Fruit fly (Drosophila melanogaster): ENCODE data around the gene Hsc70-4.
A peak's percentile ranks its signal among the peaks of the same experiment; 100 is the strongest.

The Hsc70-4 gene

DNA sequence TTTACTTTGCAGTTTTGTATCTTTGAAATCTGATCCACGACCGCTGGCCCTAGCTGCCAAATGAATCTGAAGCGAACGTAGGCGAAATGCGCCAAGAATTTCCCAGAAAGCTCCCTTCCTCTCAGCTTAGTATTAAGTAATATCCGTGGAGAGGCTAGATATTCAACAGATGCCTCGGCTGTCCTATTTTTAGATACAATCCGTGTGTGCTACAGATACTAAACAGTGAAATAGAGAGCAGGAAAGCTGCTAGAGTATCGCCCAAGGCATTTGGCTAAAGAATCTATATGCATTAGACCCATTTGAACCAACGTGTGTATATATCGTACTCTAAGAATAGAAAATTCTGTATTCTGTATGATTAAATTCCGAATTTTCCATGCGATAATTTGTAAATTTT is 39.8 kb downstream of the Hsc70-4 start:
- TF ChIP-seq D19A (tag; optimal IDR thresholded peaks at IDR 0.05) (peak; percentile 18), CG32772 (GFP tag; IDR thresholded peaks at IDR 0.05) (0 out of 2 replicates have a peak, but pooled peaks have one; percentile 17), Dad (GFP tag; optimal IDR thresholded peaks at IDR 0.05) (no peak), Med (GFP tag) (peak; percentile 23), lilli (GFP tag; optimal IDR thresholded peaks at IDR 0.05) (peak; percentile 18), kah (GFP tag; optimal IDR thresholded peaks at IDR 0.05) (peak; percentile 69), CG12236 (GFP tag; optimal IDR thresholded peaks at IDR 0.05) (no peak), sd (tag; optimal IDR thresholded peaks at IDR 0.05) (peak; percentile 57)

DNA sequence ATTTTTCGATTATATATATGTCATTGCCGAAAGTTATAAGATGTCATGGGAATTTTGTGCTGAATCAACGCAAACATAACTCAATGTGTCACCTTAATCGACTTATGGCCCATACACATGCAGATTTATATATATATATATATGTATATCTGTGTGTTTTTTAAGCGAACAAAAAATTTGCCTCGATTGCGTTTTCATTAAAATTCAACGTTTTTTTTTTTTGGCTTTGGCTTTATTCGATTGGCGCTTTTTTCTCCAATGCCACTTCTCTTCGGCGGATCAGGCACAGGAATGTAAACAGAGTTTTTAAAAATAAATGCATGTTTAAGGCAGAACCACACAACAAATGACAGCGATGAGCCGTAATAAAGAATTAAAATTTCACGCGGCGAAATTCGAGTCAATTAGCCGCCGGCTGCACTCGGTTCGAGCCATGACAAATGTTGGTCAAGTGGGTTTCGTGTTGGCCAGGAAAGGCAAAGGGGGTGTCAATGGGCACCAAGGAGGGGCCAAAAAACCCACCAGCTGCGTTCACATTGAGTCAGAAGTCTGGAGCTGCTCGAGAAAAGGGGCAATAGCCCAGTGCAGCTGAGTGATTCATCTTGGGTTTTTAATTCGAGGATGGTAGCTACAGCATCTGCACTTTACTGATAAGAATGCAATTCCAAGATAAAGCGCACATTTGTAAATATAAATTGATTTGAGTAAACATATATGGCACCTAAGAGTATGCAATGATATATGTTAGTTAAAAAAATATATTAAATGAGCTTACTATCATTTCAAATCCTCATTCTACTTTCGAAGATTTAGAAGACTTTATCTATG is 40.7 kb downstream of the Hsc70-4 start:
- TF ChIP-seq C15 (GFP tag; IDR thresholded peaks at IDR 0.05) = 0 out of 3 replicates have a peak, but pooled peaks have one; percentile 19
- TF ChIP-seq CG17359 (tag; optimal IDR thresholded peaks at IDR 0.05) = no peak
- TF ChIP-seq Dbx (GFP tag; IDR thresholded peaks at IDR 0.05) = 0 out of 3 replicates have a peak, but pooled peaks have one; percentile 22

DNA sequence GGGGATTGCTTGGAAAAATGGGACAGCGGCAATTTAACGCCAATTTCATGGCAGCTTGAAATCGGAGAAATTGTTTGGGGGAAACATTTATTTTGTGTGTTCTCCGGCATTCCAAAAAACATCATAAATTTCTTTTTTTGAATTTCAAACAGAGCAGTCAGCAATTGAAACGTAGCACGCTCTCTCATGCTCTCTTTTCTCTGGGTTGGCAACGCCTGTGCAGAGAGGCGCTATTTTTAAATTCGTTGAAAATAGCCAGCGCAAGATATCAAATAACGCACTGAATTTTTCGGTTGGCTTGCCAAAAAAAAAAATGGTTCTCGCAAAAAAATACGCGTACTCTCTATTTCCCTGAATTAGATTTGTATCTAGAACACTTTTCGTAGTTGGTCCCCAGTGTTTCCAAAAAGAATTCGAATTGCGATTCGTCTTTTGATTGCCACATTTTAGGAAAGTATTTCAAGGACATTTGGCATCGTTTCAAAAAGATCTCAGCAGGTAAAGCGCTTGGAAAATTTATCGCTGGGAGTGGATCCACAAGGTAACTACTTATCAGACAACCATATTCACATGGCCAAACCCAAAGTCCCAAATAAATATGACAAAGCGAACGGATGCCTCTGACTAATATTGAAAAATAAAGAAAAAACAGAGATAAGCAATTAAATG is 43.7 kb downstream of the Hsc70-4 start:
- TF ChIP-seq dati (GFP tag; IDR thresholded peaks at IDR 0.05) (no peak), Hr78 (GFP tag; optimal IDR thresholded peaks at IDR 0.05) (no peak), CG3163 (GFP tag; optimal IDR thresholded peaks at IDR 0.05) (no peak), CG2116 (GFP tag; optimal IDR thresholded peaks at IDR 0.05) (peak; percentile 12), CTCF (GFP tag; optimal IDR thresholded peaks at IDR 0.05) (peak; percentile 42), gfzf (GFP tag; optimal IDR thresholded peaks at IDR 0.05) (peak; percentile 53), CG13624 (GFP tag; optimal IDR thresholded peaks at IDR 0.05) (peak; percentile 3), gsb-n (tag; optimal IDR thresholded peaks at IDR 0.05) (no peak), BEAF-32 (GFP tag; optimal IDR thresholded peaks at IDR 0.05) (peak; percentile 10), zen (tag; optimal IDR thresholded peaks at IDR 0.05) (peak; percentile 16), CG33213 (GFP tag; optimal IDR thresholded peaks at IDR 0.05) (peak; percentile 30), p53 (GFP tag; optimal IDR thresholded peaks at IDR 0.05) (peak; percentile 13), CG3838 (GFP tag; optimal IDR thresholded peaks at IDR 0.05) (no peak), CoRest (tag; optimal IDR thresholded peaks at IDR 0.05) (peak; percentile 15), stc (GFP tag; IDR thresholded peaks at IDR 0.05) (no peak), Elba2 (GFP tag; optimal IDR thresholded peaks at IDR 0.05) (no peak), CG34376 (GFP tag; optimal IDR thresholded peaks at IDR 0.05) (peak; percentile 78), CG18262 (tag; optimal IDR thresholded peaks at IDR 0.05) (no peak), sd (tag; optimal IDR thresholded peaks at IDR 0.05) (peak; percentile 84), CG17912 (GFP tag; optimal IDR thresholded peaks at IDR 0.05) (peak; percentile 35), pzg (GFP tag; optimal IDR thresholded peaks at IDR 0.05) (peak; percentile 64), aop (GFP tag; IDR thresholded peaks at IDR 0.05) (no peak), sisA (GFP tag; IDR thresholded peaks at IDR 0.05) (no peak), Sry-δ (GFP tag; optimal IDR thresholded peaks at IDR 0.05) (peak; percentile 25), CG7786 (GFP tag; optimal IDR thresholded peaks at IDR 0.05) (peak; percentile 12), CG14710 (tag; optimal IDR thresholded peaks at IDR 0.05) (peak; percentile 30), pfk (GFP tag; optimal IDR thresholded peaks at IDR 0.05) (peak; percentile 6), CG6683 (GFP tag; optimal IDR thresholded peaks at IDR 0.05) (no peak), CG1792 (GFP tag; optimal IDR thresholded peaks at IDR 0.05) (peak; percentile 8), CG9797 (GFP tag; optimal IDR thresholded peaks at IDR 0.05) (peak; percentile 7), CG2712 (tag; optimal IDR thresholded peaks at IDR 0.05) (peak; percentile 21), gcm2 (GFP tag; optimal IDR thresholded peaks at IDR 0.05) (no peak), CG1603 (tag; optimal IDR thresholded peaks at IDR 0.05) (peak; percentile 88), ftz-f1 (GFP tag; optimal IDR thresholded peaks at IDR 0.05) (peak; percentile 74), exex (tag; optimal IDR thresholded peaks at IDR 0.05) (peak; percentile 45), kah (GFP tag; optimal IDR thresholded peaks at IDR 0.05) (no peak)
